Fruit fly (Drosophila melanogaster): ENCODE data around the gene ND-15.

Gene ND-15

dm6 chr2L:85701-86100 is 28.8 kb upstream of the ND-15 start:
- no peak for TF ChIP-seq CG17801 (GFP tag; optimal IDR thresholded peaks at IDR 0.05; ENCODE audit: partially characterized antibody)

- TF ChIP-seq CG17801 (GFP tag; optimal IDR thresholded peaks at IDR 0.05; ENCODE audit: partially characterized antibody) = peak; percentile 50
Measured at dm6 chr2L:87255-87723, 27.2 kb upstream of the ND-15 start, which contains the start of gene net. Gene net, minus strand, starts transcription at chr2L:87387.

DNA sequence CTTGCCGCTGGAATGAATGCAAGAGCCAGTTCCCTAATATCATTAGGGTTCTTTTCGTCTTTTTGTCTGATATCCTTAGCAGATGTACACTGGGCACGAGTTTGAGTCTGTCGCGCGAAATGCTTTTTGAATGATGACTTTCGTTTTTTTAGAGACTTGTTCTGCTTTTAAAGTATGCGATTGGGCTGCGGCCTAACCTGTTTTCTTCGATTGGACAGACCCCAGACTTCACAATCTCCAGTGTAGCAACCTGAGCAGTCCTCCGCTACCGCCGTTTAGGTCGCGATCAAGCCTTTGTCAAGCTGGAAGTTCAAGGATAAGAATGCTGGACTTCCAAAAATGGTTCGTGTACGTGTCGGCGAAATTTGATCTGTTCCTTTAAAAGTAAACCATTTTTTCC is 26.0 kb upstream of the ND-15 start:
- no peak for TF ChIP-seq CG17801 (GFP tag; optimal IDR thresholded peaks at IDR 0.05; ENCODE audit: partially characterized antibody)

- TF ChIP-seq CG17801 (GFP tag; optimal IDR thresholded peaks at IDR 0.05; ENCODE audit: partially characterized antibody) = no peak
Measured at dm6 chr2L:89158-89557, 25.4 kb upstream of the ND-15 start.

- no peak for TF ChIP-seq CG17801 (GFP tag; optimal IDR thresholded peaks at IDR 0.05; ENCODE audit: partially characterized antibody)
Measured at dm6 chr2L:90081-90480, 24.4 kb upstream of the ND-15 start.

dm6 chr2L:91333-91732 is 23.2 kb upstream of the ND-15 start:
- no peak for TF ChIP-seq CG17801 (GFP tag; optimal IDR thresholded peaks at IDR 0.05; ENCODE audit: partially characterized antibody)

DNA sequence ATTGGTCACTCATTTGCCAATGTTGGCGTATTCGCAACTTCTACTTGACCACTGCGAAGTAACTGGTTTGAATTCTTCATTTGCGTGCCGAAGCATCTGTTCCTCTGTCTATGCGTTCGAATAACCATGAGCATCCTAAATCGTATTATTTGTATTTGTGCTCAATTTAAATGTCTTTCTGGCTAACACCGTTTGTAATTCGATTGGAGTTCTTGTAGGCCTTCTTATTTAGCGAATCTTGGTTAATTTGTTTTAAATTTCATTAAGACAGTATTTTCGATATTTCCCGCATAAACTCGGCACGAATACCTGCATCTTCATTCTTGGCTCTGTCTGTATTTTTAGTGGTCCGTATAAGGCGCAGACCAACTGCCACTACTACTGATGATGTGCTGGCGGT is 22.7 kb upstream of the ND-15 start:
- TF ChIP-seq CG17801 (GFP tag; optimal IDR thresholded peaks at IDR 0.05; ENCODE audit: partially characterized antibody) = no peak

DNA sequence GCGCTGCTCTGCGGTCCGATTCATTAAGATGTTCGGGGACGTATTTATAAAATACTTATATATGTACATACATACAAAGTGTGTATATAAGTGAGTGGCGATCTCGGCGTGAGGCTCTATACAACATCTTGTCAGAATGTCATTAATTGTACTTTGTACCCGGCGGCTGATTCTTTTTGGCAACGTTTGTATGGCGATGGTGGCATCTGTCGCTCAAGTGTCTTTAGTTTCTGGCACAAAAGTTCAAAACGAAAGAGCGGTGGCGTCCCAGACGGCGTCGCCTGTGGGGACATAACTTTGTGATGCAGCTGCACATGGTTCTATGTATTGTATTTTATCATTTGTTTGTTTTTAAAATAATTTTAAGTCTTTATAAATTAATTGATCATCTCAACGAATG is 21.5 kb upstream of the ND-15 start:
- TF ChIP-seq CG17801 (GFP tag; optimal IDR thresholded peaks at IDR 0.05; ENCODE audit: partially characterized antibody) = no peak

dm6 chr2L:94096-94495 is 20.4 kb upstream of the ND-15 start:
- no peak for TF ChIP-seq CG17801 (GFP tag; optimal IDR thresholded peaks at IDR 0.05; ENCODE audit: partially characterized antibody)

dm6 chr2L:94639-95059 is 19.9 kb upstream of the ND-15 start, which contains the start of gene Zir:
Gene Zir, plus strand, starts transcription at chr2L:94739.
- no peak for TF ChIP-seq CG17801 (GFP tag; optimal IDR thresholded peaks at IDR 0.05; ENCODE audit: partially characterized antibody)

DNA sequence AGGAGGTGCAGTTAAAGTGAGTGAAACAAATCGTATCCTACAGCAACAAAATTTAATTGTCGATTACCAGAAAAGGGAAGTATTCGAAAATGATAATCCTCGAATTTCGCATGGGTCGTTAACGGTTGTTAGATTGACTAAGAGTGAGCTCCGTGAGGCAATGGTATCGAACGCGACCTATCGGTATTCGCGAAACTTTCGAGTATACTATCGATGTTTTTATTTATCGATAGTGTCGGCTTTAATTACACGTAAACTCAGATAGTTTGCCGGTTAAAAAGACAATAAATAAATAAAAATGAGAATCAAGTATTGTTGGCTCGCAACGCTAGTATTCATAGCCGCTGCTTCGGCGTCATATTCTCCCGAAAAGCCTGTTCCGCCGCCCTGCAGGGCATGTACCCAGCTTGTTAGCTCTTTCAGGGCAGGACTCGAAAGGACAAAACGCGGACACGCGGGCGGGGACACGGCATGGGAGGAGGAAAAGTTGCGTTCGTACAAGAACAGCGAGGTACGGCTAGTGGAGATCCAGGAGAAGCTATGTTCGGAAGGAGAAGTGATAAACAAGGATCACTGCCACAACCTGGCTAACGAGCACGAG is 12.3 kb upstream of the ND-15 start, which contains the start of gene Creld:
Gene Creld (plus strand): TSS at position 220 of the 601 bp plus-strand sequence.
- TF ChIP-seq CG17801 (GFP tag; optimal IDR thresholded peaks at IDR 0.05; ENCODE audit: partially characterized antibody) = peak; percentile 68

dm6 chr2L:106540-106939 is 8.0 kb upstream of the ND-15 start, which contains the start of the genes Nhe1 and Sam-S:
Gene Nhe1, minus strand, starts transcription at chr2L:106732.
Gene Sam-S, plus strand, starts transcription at chr2L:106903.
- TF ChIP-seq CG17801 (GFP tag; optimal IDR thresholded peaks at IDR 0.05; ENCODE audit: partially characterized antibody) = no peak

dm6 chr2L:107032-107431 is 7.5 kb upstream of the ND-15 start:
- no peak for TF ChIP-seq CG17801 (GFP tag; optimal IDR thresholded peaks at IDR 0.05; ENCODE audit: partially characterized antibody)

- peak; percentile 26 for TF ChIP-seq CG17801 (GFP tag; optimal IDR thresholded peaks at IDR 0.05; ENCODE audit: partially characterized antibody)
Measured at dm6 chr2L:107476-108436, 6.8 kb upstream of the ND-15 start.

DNA sequence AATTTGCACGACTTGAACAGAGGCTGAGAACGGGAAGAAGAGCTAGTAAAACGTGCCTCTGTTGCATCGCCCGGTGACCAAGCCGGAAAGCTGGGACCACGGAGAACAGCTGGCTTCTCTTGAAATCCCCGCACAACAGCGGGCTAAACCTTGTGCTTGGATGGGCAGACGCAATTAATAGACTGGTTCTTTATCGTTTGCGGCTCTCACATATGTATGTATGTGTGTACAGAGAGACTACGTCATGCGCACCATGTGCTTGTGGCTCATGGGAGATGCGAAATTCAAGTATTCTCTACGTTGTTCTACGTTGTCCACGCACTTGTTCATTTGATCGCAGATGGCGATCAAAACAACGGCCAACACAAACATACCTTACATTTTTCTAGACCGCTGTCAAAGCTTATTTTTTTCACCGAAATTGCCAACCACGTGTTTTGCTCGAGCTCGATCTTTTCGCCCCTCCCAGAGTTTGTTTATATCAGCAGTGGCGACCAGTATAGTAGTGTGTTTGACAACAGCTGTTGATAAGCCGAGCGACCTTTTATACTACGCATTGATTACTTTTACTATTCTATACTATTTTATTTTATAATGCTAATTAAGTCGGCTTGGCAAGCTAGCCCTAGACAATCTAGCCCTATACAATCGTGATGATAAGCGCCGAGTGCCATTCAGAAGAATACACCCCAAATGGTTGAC is 5.3 kb upstream of the ND-15 start:
- TF ChIP-seq CG17801 (GFP tag; optimal IDR thresholded peaks at IDR 0.05; ENCODE audit: partially characterized antibody) = peak; percentile 20
